Fruit fly (Drosophila melanogaster) whole organism, prepupa: ENCODE results near the gene KFase.

Source experiments
- CG10669 ChIP-seq: fragments of 200-800 bp; sonication (Bioruptor generic); optimal IDR thresholded peaks from 3 replicates; lab custom pipeline; 2018; ENCODE audit warnings: missing biosample characterization, mild to moderate bottlenecking, missing genetic modification characterization, moderate library complexity
- CG4318 ChIP-seq: fragments of 200-800 bp; sonication (Bioruptor generic); optimal IDR thresholded peaks from 3 replicates; lab custom pipeline; 2017; ENCODE audit warnings: missing biosample characterization, mild to moderate bottlenecking, missing genetic modification characterization
- CG6854 ChIP-seq: fragments of 200-800 bp; sonication (Bioruptor generic); optimal IDR thresholded peaks from 2 replicates; lab custom pipeline; 2017; ENCODE audit warnings: missing biosample characterization, mild to moderate bottlenecking, missing genetic modification characterization
- Eip75B ChIP-seq: fragments of 200-800 bp; sonication (Bioruptor generic); optimal IDR thresholded peaks from 3 replicates; lab custom pipeline; 2016; ENCODE audit warnings: missing biosample characterization, missing genetic modification characterization
- spab ChIP-seq: fragments of 200-800 bp; sonication (Bioruptor generic); optimal IDR thresholded peaks from 2 replicates; lab custom pipeline; 2017; ENCODE audit warnings: missing biosample characterization, mild to moderate bottlenecking, missing genetic modification characterization, missing genetic modification reagents

dm6 chr2L:6462259-6462658 lies 26.3 kb downstream of the KFase start:
- TF ChIP-seq CG4318 (GFP tag; lab: Kevin White, UChicago): no peak
- TF ChIP-seq CG10669 (GFP tag; lab: Kevin White, UChicago): no peak
- no peak for TF ChIP-seq CG6854 (GFP tag; lab: Kevin White, UChicago)
- TF ChIP-seq spab: no peak
- TF ChIP-seq Eip75B (GFP tag; lab: Kevin White, UChicago): no peak
